Worm (Caenorhabditis elegans): ENCODE measurements around the gene F10E9.4.

F10E9.4 gene

DNA sequence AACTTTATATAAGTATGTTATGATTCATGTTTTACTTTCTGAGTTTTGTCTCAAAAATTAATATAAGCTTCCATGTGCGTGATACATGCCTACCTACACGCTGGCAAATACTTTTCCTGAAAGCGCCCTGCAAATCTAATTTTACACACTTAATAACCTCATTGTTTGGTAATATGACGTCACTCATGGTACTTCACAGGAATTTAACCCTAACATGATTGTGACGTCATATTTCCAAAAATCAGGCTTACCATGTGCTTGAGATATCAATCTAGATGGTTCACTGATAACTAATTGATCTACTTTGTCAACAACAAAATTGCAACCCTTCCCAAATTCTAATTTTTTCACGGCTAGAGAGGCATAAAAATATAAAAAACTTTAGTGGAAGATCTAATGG is 4.9 kb upstream of the F10E9.4 start:
- TF ChIP-seq mep-1 (tag; optimal IDR thresholded peaks at IDR 0.05) = no peak
- no peak for TF ChIP-seq egl-43 (GFP tag; IDR thresholded peaks at IDR 0.05)
- no peak for TF ChIP-seq nhr-102 (tag; optimal IDR thresholded peaks at IDR 0.05)
- no peak for TF ChIP-seq hlh-11 (tag; optimal IDR thresholded peaks at IDR 0.05)
- TF ChIP-seq madf-9 (GFP tag; conservative IDR thresholded peaks at IDR 0.05) = no peak
- TF ChIP-seq lin-15B (tag; optimal IDR thresholded peaks at IDR 0.05) = no peak
- TF ChIP-seq hmg-1.1 (GFP tag; IDR thresholded peaks at IDR 0.05) = no peak
- no peak for TF ChIP-seq nhr-41 (GFP tag; IDR thresholded peaks at IDR 0.05)
- no peak for TF ChIP-seq mxl-3 (GFP tag; optimal IDR thresholded peaks at IDR 0.05)
- TF ChIP-seq mdl-1 (tag; optimal IDR thresholded peaks at IDR 0.05) = no peak
- TF ChIP-seq F37D6.2 (tag; optimal IDR thresholded peaks at IDR 0.05) = no peak
- no peak for TF ChIP-seq lin-38 (GFP tag; IDR thresholded peaks at IDR 0.05)

DNA sequence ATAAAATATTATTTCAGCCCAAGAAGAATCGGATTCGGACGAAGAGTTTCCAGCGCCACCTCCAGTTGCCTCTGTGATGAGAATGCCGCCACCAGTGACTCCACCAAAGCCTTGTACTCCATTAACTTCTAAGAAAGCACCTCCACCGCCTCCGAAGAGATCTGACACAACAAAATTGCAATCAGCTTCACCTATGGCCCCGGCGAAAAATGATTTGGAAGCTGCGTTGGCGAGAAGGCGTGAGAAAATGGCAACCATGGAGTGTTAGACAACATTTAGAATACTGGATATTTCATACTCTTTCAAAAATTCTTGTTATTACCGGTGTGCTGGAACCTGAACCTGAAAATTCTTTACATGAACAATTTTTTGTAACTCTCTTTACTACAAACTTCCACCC is 3.0 kb upstream of the F10E9.4 start:
- TF ChIP-seq egl-43 (GFP tag; IDR thresholded peaks at IDR 0.05) = 0 out of 2 replicates have a peak, but pooled peaks have one; percentile 19
- TF ChIP-seq lin-15B (tag; optimal IDR thresholded peaks at IDR 0.05) = no peak
- TF ChIP-seq mxl-3 (GFP tag; optimal IDR thresholded peaks at IDR 0.05) = no peak
- TF ChIP-seq aha-1 (tag) = peak; percentile 90

DNA sequence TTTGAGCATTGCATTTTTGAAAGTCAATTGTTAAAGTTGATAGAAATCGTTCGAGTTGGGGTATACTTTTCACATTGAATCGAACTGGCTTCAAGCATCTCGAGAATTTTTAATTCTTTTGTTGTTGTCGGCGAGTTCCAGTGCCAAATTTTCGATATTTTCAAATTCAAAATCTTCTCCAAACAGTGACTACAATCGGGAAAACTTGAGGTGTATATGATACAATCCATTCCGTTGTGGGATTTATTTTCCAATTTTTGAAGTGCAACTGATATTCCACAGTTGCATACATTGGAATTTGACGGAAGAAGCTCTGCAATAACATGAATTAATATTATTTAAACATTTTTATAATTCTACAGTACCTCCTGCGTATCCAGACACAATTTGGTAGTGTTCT is 2.5 kb upstream of the F10E9.4 start:
- TF ChIP-seq zfp-3 (GFP tag; conservative IDR thresholded peaks at IDR 0.05) (0 out of 2 replicates have a peak, but pooled peaks have one; percentile 35), nhr-25 (tag; optimal IDR thresholded peaks at IDR 0.05; ENCODE audit: borderline replicate concordance, insufficient read depth) (no peak), nhr-11 (tag; optimal IDR thresholded peaks at IDR 0.05) (no peak), unc-62 (GFP tag; optimal IDR thresholded peaks at IDR 0.05 in 1 of 2) (peak in 1 of 2 experiments; percentile 87), unc-62 (tag; optimal IDR thresholded peaks at IDR 0.05) (no peak), aha-1 (tag) (peak; percentile 94)

DNA sequence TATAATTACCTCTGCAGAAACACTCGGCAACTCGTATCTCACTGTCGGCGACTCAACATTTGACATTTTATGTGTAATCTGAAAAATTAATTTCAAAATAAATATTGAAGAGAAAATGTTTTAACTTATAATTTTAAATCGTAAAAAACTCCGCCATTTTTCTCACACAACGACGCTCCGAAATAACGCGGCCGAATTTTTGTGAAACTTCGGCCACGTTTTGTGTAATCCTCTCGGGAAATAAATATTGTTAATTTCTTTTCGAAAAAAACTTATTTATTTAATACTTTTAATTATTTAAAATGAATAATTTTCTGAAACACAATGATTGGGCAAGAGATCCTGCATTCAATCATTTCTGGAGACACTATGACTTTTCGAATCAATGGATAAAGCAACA is 982 bp upstream of the F10E9.4 start, which contains the start of the genes F10E9.7 and F10E9.5:
TSS of gene F10E9.7 (minus strand) at position 86 of the 400 bp plus-strand sequence.
TSS of gene F10E9.5 (plus strand) at position 237 of the 400 bp plus-strand sequence.
- TF ChIP-seq F26F4.8 (GFP tag; conservative IDR thresholded peaks at IDR 0.05) (no peak), attf-4 (tag; optimal IDR thresholded peaks at IDR 0.05) (no peak), tag-97 (GFP tag; IDR thresholded peaks at IDR 0.05) (0 out of 2 replicates have a peak, but pooled peaks have one; percentile 10), ces-1 (GFP tag; optimal IDR thresholded peaks at IDR 0.05) (no peak), ceh-32 (tag; optimal IDR thresholded peaks at IDR 0.05; ENCODE audit: poor library complexity) (no peak), egl-43 (GFP tag; IDR thresholded peaks at IDR 0.05) (no peak), mdl-1 (tag; optimal IDR thresholded peaks at IDR 0.05) (no peak), nhr-41 (GFP tag; IDR thresholded peaks at IDR 0.05) (no peak), ceh-62 (tag; optimal IDR thresholded peaks at IDR 0.05) (no peak), ZK337.2 (GFP tag; IDR thresholded peaks at IDR 0.05) (peak; percentile 97), nhr-6 (tag; optimal IDR thresholded peaks at IDR 0.05) (peak; percentile 45), lin-13 (GFP tag; optimal IDR thresholded peaks at IDR 0.05) (peak; percentile 27), dve-1 (tag; optimal IDR thresholded peaks at IDR 0.05; ENCODE audit: insufficient read depth) (peak; percentile 86), nhr-77 (tag; optimal IDR thresholded peaks at IDR 0.05) (peak; percentile 57), ZK546.5 (tag; optimal IDR thresholded peaks at IDR 0.05) (no peak), lin-1 (GFP tag; IDR thresholded peaks at IDR 0.05) (peak; percentile 71; the same call in 1 of the 2 replicates), daf-16 (GFP tag; optimal IDR thresholded peaks at IDR 0.05) (peak in 1 of 2 experiments; percentile 27), daf-16 (tag; optimal IDR thresholded peaks at IDR 0.05) (peak; percentile 56), dmd-6 (GFP tag; IDR thresholded peaks at IDR 0.05) (peak; percentile 83), sdz-12 (GFP tag; optimal IDR thresholded peaks at IDR 0.05) (peak; percentile 68), lir-3 (tag; optimal IDR thresholded peaks at IDR 0.05) (no peak), cey-2 (tag; optimal IDR thresholded peaks at IDR 0.05; ENCODE audit: borderline replicate concordance, insufficient read depth) (no peak), unc-62 (GFP tag; optimal IDR thresholded peaks at IDR 0.05 in 1 of 2) (no peak), unc-62 (tag; optimal IDR thresholded peaks at IDR 0.05) (no peak), zip-11 (GFP tag; IDR thresholded peaks at IDR 0.05) (no peak), nhr-10 (tag; optimal IDR thresholded peaks at IDR 0.05) (no peak), lin-38 (GFP tag; IDR thresholded peaks at IDR 0.05) (peak; percentile 79), spr-1 (tag; optimal IDR thresholded peaks at IDR 0.05) (peak; percentile 32), Y105C5A.15 (GFP tag; IDR thresholded peaks at IDR 0.05) (no peak), ceh-20 (GFP tag; IDR thresholded peaks at IDR 0.05) (0 out of 2 replicates have a peak, but pooled peaks have one; percentile 28), T26A8.4 (GFP tag; IDR thresholded peaks at IDR 0.05) (no peak; the same call in 1 of the 2 replicates), F49E8.2 (tag; optimal IDR thresholded peaks at IDR 0.05; ENCODE audit: borderline replicate concordance) (peak; percentile 16), dpl-1 (GFP tag; optimal IDR thresholded peaks at IDR 0.05) (peak; percentile 96)

Measured in whole organism, L4 larva.